Worm (Caenorhabditis elegans) whole organism, L3 larva: ENCODE data around the gene sru-18.

Experiments
- fkh-10 ChIP-seq: sonication (generic microtip); optimal IDR thresholded peaks from 2 replicates; lab custom pipeline; 2017; ENCODE audit warnings: missing biosample characterization, missing genetic modification reagents, missing genetic modification characterization
- jun-1 ChIP-seq: fragments of 150-350 bp; optimal IDR thresholded peaks from 2 replicates; lab custom pipeline; 2014; ENCODE audit warnings: missing biosample characterization, missing genetic modification reagents, missing genetic modification characterization
- nhr-12 ChIP-seq: fragments of 150-350 bp; optimal IDR thresholded peaks from 2 replicates; lab custom pipeline; 2014; ENCODE audit warnings: missing biosample characterization, missing genetic modification characterization
- nhr-28 ChIP-seq: fragments of 150-350 bp; optimal IDR thresholded peaks from 2 replicates; lab custom pipeline; 2014; ENCODE audit warnings: missing biosample characterization, missing genetic modification characterization
- nhr-76 ChIP-seq: fragments of 150-350 bp; sonication (generic microtip); optimal IDR thresholded peaks from 5 replicates; lab custom pipeline; 2014; ENCODE audit warnings: missing biosample characterization, missing genetic modification characterization
- sea-2 ChIP-seq: fragments of 150-350 bp; sonication (generic microtip); optimal IDR thresholded peaks from 4 replicates; lab custom pipeline; 2014; ENCODE audit warnings: missing biosample characterization, missing genetic modification reagents, missing genetic modification characterization
- snpc-4 ChIP-seq: fragments of 150-350 bp; optimal IDR thresholded peaks from 2 replicates; lab custom pipeline; 2014; ENCODE audit warnings: missing biosample characterization, missing genetic modification characterization
- zag-1 ChIP-seq: fragments of 150-350 bp; optimal IDR thresholded peaks from 2 replicates; lab custom pipeline; 2014; ENCODE audit warnings: missing biosample characterization, missing genetic modification characterization
- ztf-11 ChIP-seq: fragments of 150-350 bp; optimal IDR thresholded peaks from 2 replicates; lab custom pipeline; 2014; ENCODE audit warnings: missing biosample characterization, missing genetic modification characterization

- TF ChIP-seq nhr-12 (tag; lab: Kevin White, UChicago) (no peak), snpc-4 (tag; lab: Kevin White, UChicago) (peak; percentile 0), fkh-10 (GFP tag; lab: Kevin White, UChicago) (no peak), nhr-76 (tag; lab: Kevin White, UChicago) (no peak), jun-1 (peak; percentile 78), nhr-28 (no peak), sea-2 (GFP tag; lab: Kevin White, UChicago) (no peak), zag-1 (tag; lab: Kevin White, UChicago) (no peak), ztf-11 (tag; lab: Kevin White, UChicago) (no peak)
These were observed 25.2 kb downstream of the sru-18 start, which contains the start of gene F53B2.8 for ce11 chrIV:12527217-12527616.
